Fruit fly (Drosophila melanogaster) whole organism, pupa: ENCODE data around the gene grn.

ENCODE experiments used
- CG12605 ChIP-seq: fragments of 200-800 bp; sonication (Bioruptor generic); IDR thresholded peaks from 2 replicates; pipeline ENCODE4 v1.3.6; 2022; ENCODE audit warnings: missing biosample characterization, missing genetic modification characterization
- CG14655 ChIP-seq: fragments of 200-800 bp; sonication (Bioruptor generic); optimal IDR thresholded peaks from 3 replicates; lab custom pipeline; 2017; ENCODE audit warnings: mild to moderate bottlenecking, missing biosample characterization, missing genetic modification reagents, missing genetic modification characterization
- CG15710 ChIP-seq: fragments of 200-800 bp; sonication (Bioruptor generic); optimal IDR thresholded peaks from 2 replicates; lab custom pipeline; 2018; ENCODE audit warnings: missing biosample characterization, mild to moderate bottlenecking, missing genetic modification characterization, moderate library complexity
- CG17806 ChIP-seq: fragments of 200-800 bp; sonication (Bioruptor generic); optimal IDR thresholded peaks from 2 replicates; lab custom pipeline; 2018; ENCODE audit warnings: missing biosample characterization, mild to moderate bottlenecking, missing genetic modification characterization, moderate library complexity
- CG32121 ChIP-seq: fragments of 200-800 bp; sonication (Bioruptor generic); IDR thresholded peaks from 2 replicates; pipeline ENCODE4 v1.3.6; 2022; ENCODE audit warnings: missing biosample characterization, missing genetic modification characterization
- D1 ChIP-seq: fragments of 200-800 bp; sonication (Bioruptor generic); optimal IDR thresholded peaks from 2 replicates; lab custom pipeline; 2018; ENCODE audit warnings: missing biosample characterization, mild to moderate bottlenecking, missing genetic modification characterization, moderate library complexity
- EcR ChIP-seq: fragments of 200-800 bp; sonication (Bioruptor generic); optimal IDR thresholded peaks from 3 replicates; lab custom pipeline; 2019; ENCODE audit warnings: missing biosample characterization, missing genetic modification characterization, mild to moderate bottlenecking, moderate library complexity, missing genetic modification reagents
- rn ChIP-seq: fragments of 200-800 bp; sonication (Bioruptor generic); IDR thresholded peaks from 2 replicates; pipeline ENCODE4 v1.3.6; 2022; ENCODE audit warnings: missing biosample characterization, missing genetic modification characterization

DNA sequence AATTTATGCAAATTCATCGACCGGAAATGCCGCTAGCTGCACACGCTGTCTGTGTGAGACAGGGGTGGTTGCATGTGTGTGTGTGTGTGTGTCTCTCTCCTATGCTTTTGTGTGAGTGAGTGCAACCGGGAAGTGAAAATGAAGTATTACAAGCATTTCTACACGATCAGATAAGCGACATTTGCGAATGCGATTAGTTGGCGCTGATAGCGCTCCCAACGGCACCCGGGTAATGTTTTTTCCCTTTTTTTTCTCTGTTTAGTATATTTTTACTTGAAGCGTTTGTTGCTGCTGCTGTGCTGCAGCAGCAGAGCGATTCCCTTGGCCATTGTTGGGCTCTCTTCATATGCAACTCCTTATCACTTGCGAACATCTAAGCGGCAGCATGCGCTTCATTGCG lies 31.2 kb downstream of the grn start:
- TF ChIP-seq rn (GFP tag; lab: Robert Waterston, UW): no peak
- no peak for TF ChIP-seq CG32121 (GFP tag; lab: Robert Waterston, UW)
- TF ChIP-seq EcR: no peak
- TF ChIP-seq D1 (tag; lab: Kevin White, UChicago): no peak
- TF ChIP-seq CG15710: no peak
- TF ChIP-seq CG17806 (tag; lab: Kevin White, UChicago): no peak
- no peak for TF ChIP-seq CG12605 (GFP tag; lab: Robert Waterston, UW)
- TF ChIP-seq CG14655: no peak
